Fruit fly (Drosophila melanogaster): ENCODE measurements around the gene CG5623.

Gene CG5623

DNA sequence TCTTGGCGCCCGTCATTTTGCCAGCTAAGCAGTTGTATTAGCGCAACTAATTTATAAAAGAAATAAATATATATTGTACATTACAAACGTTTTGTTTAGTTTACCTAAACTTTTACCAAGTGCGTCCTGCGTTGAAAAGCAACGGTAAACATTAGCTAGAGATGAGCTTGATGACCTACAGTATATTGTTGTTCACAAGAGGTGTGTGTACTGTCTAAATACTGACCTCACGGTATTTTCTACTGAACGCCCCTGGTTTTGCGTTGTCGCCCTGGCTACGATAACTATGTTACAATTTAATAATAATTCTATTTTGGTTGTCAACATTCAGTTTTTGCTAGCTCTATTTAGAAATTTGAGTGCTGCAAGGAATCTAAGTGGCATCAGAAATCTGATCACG is 25.2 kb upstream of the CG5623 start, which contains the start of gene Acyp2 (continued):
- TF ChIP-seq Dip2 (GFP tag; IDR thresholded peaks at IDR 0.05) (no peak), CG13424 (tag; optimal IDR thresholded peaks at IDR 0.05) (peak; percentile 16), emc (GFP tag; optimal IDR thresholded peaks at IDR 0.05) (no peak), CG13123 (GFP tag; optimal IDR thresholded peaks at IDR 0.05) (no peak), usp (GFP tag; optimal IDR thresholded peaks at IDR 0.05) (no peak), CG15073 (GFP tag; optimal IDR thresholded peaks at IDR 0.05) (no peak), CG33213 (GFP tag; optimal IDR thresholded peaks at IDR 0.05) (peak; percentile 64), Oaz (GFP tag; IDR thresholded peaks at IDR 0.05) (no peak), CG6813 (GFP tag; optimal IDR thresholded peaks at IDR 0.05) (no peak), eve (GFP tag; optimal IDR thresholded peaks at IDR 0.05) (no peak), CG11247 (GFP tag; IDR thresholded peaks at IDR 0.05) (no peak), CG2129 (GFP tag; IDR thresholded peaks at IDR 0.05; ENCODE audit: partially characterized antibody) (no peak), sug (tag; optimal IDR thresholded peaks at IDR 0.05) (peak; percentile 29), Lhr (GFP tag; optimal IDR thresholded peaks at IDR 0.05) (peak; percentile 93), Med (GFP tag) (peak; percentile 89), nau (GFP tag; optimal IDR thresholded peaks at IDR 0.05) (no peak), crc (GFP tag; optimal IDR thresholded peaks at IDR 0.05) (peak; percentile 19), cad (GFP tag; optimal IDR thresholded peaks at IDR 0.05) (no peak), toy (GFP tag; IDR thresholded peaks at IDR 0.05) (no peak), cato (GFP tag; optimal IDR thresholded peaks at IDR 0.05; ENCODE audit: borderline replicate concordance) (no peak), nerfin-1 (tag; optimal IDR thresholded peaks at IDR 0.05) (no peak), psq (GFP tag; optimal IDR thresholded peaks at IDR 0.05) (no peak), Hmx (GFP tag; optimal IDR thresholded peaks at IDR 0.05) (no peak), CG4707 (GFP tag; optimal IDR thresholded peaks at IDR 0.05) (no peak), dysf (GFP tag; IDR thresholded peaks at IDR 0.05) (no peak), CG14710 (tag; optimal IDR thresholded peaks at IDR 0.05) (peak; percentile 47), Side (GFP tag; optimal IDR thresholded peaks at IDR 0.05) (peak; percentile 12), crp (GFP tag; optimal IDR thresholded peaks at IDR 0.05) (no peak), CG8290 (GFP tag; optimal IDR thresholded peaks at IDR 0.05) (peak; percentile 26), CG8290 (tag; optimal IDR thresholded peaks at IDR 0.05) (peak in 1 of 2 experiments; percentile 73), CG14667 (GFP tag; IDR thresholded peaks at IDR 0.05) (no peak), CG12769 (tag; optimal IDR thresholded peaks at IDR 0.05) (peak; percentile 8), Pdp1 (GFP tag; optimal IDR thresholded peaks at IDR 0.05) (peak in 1 of 2 experiments; percentile 48), lov (optimal IDR thresholded peaks at IDR 0.05) (no peak), lov (GFP tag; IDR thresholded peaks at IDR 0.05) (no peak), ERR (GFP tag; optimal IDR thresholded peaks at IDR 0.05) (no peak), dmrt99B (tag; optimal IDR thresholded peaks at IDR 0.05) (no peak), dm (GFP tag; optimal IDR thresholded peaks at IDR 0.05) (peak; percentile 9), kah (GFP tag; optimal IDR thresholded peaks at IDR 0.05) (no peak), CG17186 (GFP tag; optimal IDR thresholded peaks at IDR 0.05) (peak; percentile 44), Bteb2 (GFP tag; optimal IDR thresholded peaks at IDR 0.05) (peak; percentile 21), CG3281 (GFP tag; optimal IDR thresholded peaks at IDR 0.05) (peak; percentile 49), kni (GFP tag; optimal IDR thresholded peaks at IDR 0.05) (peak; percentile 9), Xrp1 (GFP tag; IDR thresholded peaks at IDR 0.05) (no peak), sob (GFP tag; IDR thresholded peaks at IDR 0.05) (peak; percentile 16; the same call in 1 of the 2 replicates), CG17385 (GFP tag; optimal IDR thresholded peaks at IDR 0.05) (no peak), pros (GFP tag; optimal IDR thresholded peaks at IDR 0.05) (no peak), Ada2b (GFP tag; IDR thresholded peaks at IDR 0.05) (0 out of 2 replicates have a peak, but pooled peaks have one; percentile 11), otp (GFP tag; IDR thresholded peaks at IDR 0.05) (no peak), CG8388 (GFP tag; optimal IDR thresholded peaks at IDR 0.05) (no peak), CG12071 (GFP tag; optimal IDR thresholded peaks at IDR 0.05) (no peak), CG10654 (GFP tag; optimal IDR thresholded peaks at IDR 0.05) (no peak)

Data from whole organism, embryonic.